Worm (Caenorhabditis elegans): ENCODE data around the gene H06I04.3.

The H06I04.3 gene

ce11 chrIII:3029822-3030221, 40.5 kb upstream of the H06I04.3 start (continued):
- TF ChIP-seq vab-15 (tag; optimal IDR thresholded peaks at IDR 0.05) = no peak
- no peak for TF ChIP-seq ama-1 (optimal IDR thresholded peaks at IDR 0.05)
- no peak for TF ChIP-seq lin-39 (tag; optimal IDR thresholded peaks at IDR 0.05)
- no peak for TF ChIP-seq lin-15B (tag; optimal IDR thresholded peaks at IDR 0.05)
- TF ChIP-seq nhr-90 (tag; optimal IDR thresholded peaks at IDR 0.05; ENCODE audit: poor library complexity) = peak; percentile 16
- no peak for TF ChIP-seq mdl-1 (tag; optimal IDR thresholded peaks at IDR 0.05)
- TF ChIP-seq nhr-76 (tag; optimal IDR thresholded peaks at IDR 0.05) = no peak
- no peak for TF ChIP-seq dsc-1 (tag; optimal IDR thresholded peaks at IDR 0.05)
- TF ChIP-seq unc-86 (tag; optimal IDR thresholded peaks at IDR 0.05) = no peak
- TF ChIP-seq lin-14 (GFP tag; optimal IDR thresholded peaks at IDR 0.05) = peak; percentile 16
- TF ChIP-seq Y116A8C.19 (tag; optimal IDR thresholded peaks at IDR 0.05; ENCODE audit: borderline replicate concordance) = no peak
- peak; percentile 36 for TF ChIP-seq blmp-1 (tag; optimal IDR thresholded peaks at IDR 0.05)
- no peak for TF ChIP-seq ceh-63 (GFP tag; optimal IDR thresholded peaks at IDR 0.05)
- TF ChIP-seq mep-1 (tag; optimal IDR thresholded peaks at IDR 0.05) = no peak
- no peak for TF ChIP-seq ztf-11 (tag; optimal IDR thresholded peaks at IDR 0.05)
- no peak for TF ChIP-seq sox-4 (tag; optimal IDR thresholded peaks at IDR 0.05)
- TF ChIP-seq nhr-237 (tag; optimal IDR thresholded peaks at IDR 0.05) = no peak
- no peak for TF ChIP-seq C04F5.9 (tag; optimal IDR thresholded peaks at IDR 0.05)
- TF ChIP-seq fkh-4 (tag; optimal IDR thresholded peaks at IDR 0.05; ENCODE audit: borderline replicate concordance) = no peak
- TF ChIP-seq unc-98 (GFP tag; IDR thresholded peaks at IDR 0.05) = no peak
- peak; percentile 42 for TF ChIP-seq nhr-71 (tag; optimal IDR thresholded peaks at IDR 0.05)
- no peak for TF ChIP-seq fos-1 (tag; optimal IDR thresholded peaks at IDR 0.05)
- peak; percentile 35 for TF ChIP-seq snu-23 (GFP tag; optimal IDR thresholded peaks at IDR 0.05)
- TF ChIP-seq egl-27 (tag; optimal IDR thresholded peaks at IDR 0.05) = no peak
- TF ChIP-seq ceh-88 (GFP tag; IDR thresholded peaks at IDR 0.05) = no peak
- TF ChIP-seq nhr-85 (tag) = peak; percentile 73
- TF ChIP-seq pqm-1 (tag; optimal IDR thresholded peaks at IDR 0.05) = no peak
- no peak for TF ChIP-seq fkh-10 (GFP tag; optimal IDR thresholded peaks at IDR 0.05)
- no peak for TF ChIP-seq snpc-4 (tag; optimal IDR thresholded peaks at IDR 0.05)
- no peak for TF ChIP-seq unc-30 (tag; optimal IDR thresholded peaks at IDR 0.05)
- no peak for TF ChIP-seq hpl-2 (GFP tag; optimal IDR thresholded peaks at IDR 0.05)
- no peak for TF ChIP-seq aly-2 (tag; optimal IDR thresholded peaks at IDR 0.05)
- no peak for TF ChIP-seq nhr-12 (tag; optimal IDR thresholded peaks at IDR 0.05)
- TF ChIP-seq zag-1 (tag; optimal IDR thresholded peaks at IDR 0.05) = no peak
- peak in 1 of 2 experiments; percentile 24 for TF ChIP-seq lsy-2 (tag; optimal IDR thresholded peaks at IDR 0.05)
- no peak for TF ChIP-seq hlh-4 (tag; optimal IDR thresholded peaks at IDR 0.05)
- TF ChIP-seq dpl-1 (GFP tag; optimal IDR thresholded peaks at IDR 0.05) = peak in 1 of 3 experiments; percentile 5
- peak in 1 of 2 experiments; percentile 38 for TF ChIP-seq lin-35 (GFP tag; optimal IDR thresholded peaks at IDR 0.05)
- TF ChIP-seq swsn-7 (tag; optimal IDR thresholded peaks at IDR 0.05) = no peak
- no peak for TF ChIP-seq xbp-1 (tag; optimal IDR thresholded peaks at IDR 0.05)
- no peak for TF ChIP-seq F16B12.6 (tag; optimal IDR thresholded peaks at IDR 0.05)
- no peak for TF ChIP-seq unc-130 (tag; optimal IDR thresholded peaks at IDR 0.05)
- TF ChIP-seq C34B4.2 (tag; optimal IDR thresholded peaks at IDR 0.05) = no peak
- no peak for TF ChIP-seq nhr-47 (tag; optimal IDR thresholded peaks at IDR 0.05)
- TF ChIP-seq nhr-84 (tag; optimal IDR thresholded peaks at IDR 0.05) = no peak
- no peak for TF ChIP-seq unc-62 (GFP tag; optimal IDR thresholded peaks at IDR 0.05)
- no peak for TF ChIP-seq zip-4 (GFP tag; optimal IDR thresholded peaks at IDR 0.05)
- TF ChIP-seq efl-1 (optimal IDR thresholded peaks at IDR 0.05) = no peak
- no peak for TF ChIP-seq efl-1 (GFP tag; optimal IDR thresholded peaks at IDR 0.05 in 1 of 2)
- TF ChIP-seq irx-1 (tag; optimal IDR thresholded peaks at IDR 0.05) = peak; percentile 12
- TF ChIP-seq tlp-1 (tag; optimal IDR thresholded peaks at IDR 0.05) = no peak
- TF ChIP-seq fkh-8 (tag; optimal IDR thresholded peaks at IDR 0.05) = no peak
- no peak for TF ChIP-seq grh-1 (GFP tag; IDR thresholded peaks at IDR 0.05)
- TF ChIP-seq ceh-8 (GFP tag; optimal IDR thresholded peaks at IDR 0.05) = no peak
- no peak for TF ChIP-seq nhr-77 (tag; optimal IDR thresholded peaks at IDR 0.05)

Data from whole organism, L1 larva.